Worm (Caenorhabditis elegans) whole organism, L1 larva: Measurements from ENCODE around the gene cox-11.

Source experiments
- nhr-237 ChIP-seq: fragments of 150-350 bp; optimal IDR thresholded peaks from 2 replicates; lab custom pipeline; 2014; ENCODE audit warnings: missing biosample characterization, missing genetic modification characterization
- unc-62 ChIP-seq: fragments of 150-350 bp; optimal IDR thresholded peaks from 2 replicates; lab custom pipeline; 2014; ENCODE audit warnings: missing biosample characterization, missing genetic modification reagents, missing genetic modification characterization

DNA sequence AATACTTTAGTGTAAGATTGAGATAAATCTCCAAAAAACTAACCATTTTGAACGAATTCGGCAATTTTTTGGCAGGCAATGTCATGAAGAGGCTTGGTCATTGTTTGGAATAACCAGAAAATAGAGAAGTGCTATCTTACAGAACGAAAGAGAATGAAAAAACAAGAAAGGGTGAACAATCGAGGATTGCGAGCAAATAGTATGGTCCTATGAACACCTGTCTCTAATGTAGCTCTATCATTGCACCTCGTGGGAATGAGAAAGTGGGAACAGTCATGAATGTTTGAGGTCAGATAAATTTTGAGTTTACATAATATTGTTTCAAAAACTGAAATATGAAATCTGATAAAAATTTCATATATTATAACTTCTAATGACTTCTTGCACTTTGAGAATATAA is 46.8 kb upstream of the cox-11 start, which contains the start of gene C48D1.1:
- TF ChIP-seq nhr-237 (tag; lab: Kevin White, UChicago) (no peak), unc-62 (no peak)
